Worm (Caenorhabditis elegans): Measurements from ENCODE around the gene pals-29.

- no peak for TF ChIP-seq ztf-29 (GFP tag; IDR thresholded peaks at IDR 0.05)
- no peak for TF ChIP-seq flt-1 (GFP tag; IDR thresholded peaks at IDR 0.05)
- TF ChIP-seq tab-1 (GFP tag; IDR thresholded peaks at IDR 0.05), result no peak
- no peak for TF ChIP-seq ztf-23 (GFP tag; IDR thresholded peaks at IDR 0.05)
- TF ChIP-seq ref-1 (GFP tag; conservative IDR thresholded peaks at IDR 0.05), result no peak
- TF ChIP-seq cog-1 (tag; optimal IDR thresholded peaks at IDR 0.05), result no peak
- TF ChIP-seq klf-2 (GFP tag; conservative IDR thresholded peaks at IDR 0.05), result no peak
- no peak for TF ChIP-seq med-1 (GFP tag; optimal IDR thresholded peaks at IDR 0.05; ENCODE audit: insufficient read depth)
- TF ChIP-seq T22C8.4 (GFP tag; IDR thresholded peaks at IDR 0.05), result no peak
Measured at ce11 chrIV:14536911-14537310, 5.5 kb downstream of the pals-29 start, which contains the start of gene T27E7.5.

All from whole organism, midembryonic.